Worm (Caenorhabditis elegans) whole organism, young adult: Measurements from ENCODE around the gene F01E11.18.

Source experiments
- B0336.3 ChIP-seq: fragments of 200-800 bp; sonication (Bioruptor generic); IDR thresholded peaks from 2 replicates; pipeline ENCODE4 v1.3.6; 2022; ENCODE audit warnings: missing genetic modification characterization, missing compliant biosample characterization
- F10E7.11 ChIP-seq: sonication (generic microtip); optimal IDR thresholded peaks from 2 replicates; lab custom pipeline; 2017; ENCODE audit warnings: mild to moderate bottlenecking, missing genetic modification characterization, moderate library complexity, missing compliant biosample characterization
- F22D6.2 ChIP-seq: sonication (generic microtip); optimal IDR thresholded peaks from 2 replicates; lab custom pipeline; 2016; ENCODE audit warnings: mild to moderate bottlenecking, missing genetic modification characterization, missing compliant biosample characterization
- F23B12.7 ChIP-seq: sonication (generic microtip); optimal IDR thresholded peaks from 2 replicates; lab custom pipeline; 2017; ENCODE audit warnings: missing genetic modification characterization, mild to moderate bottlenecking, missing compliant biosample characterization, antibody characterized with exemption, moderate library complexity; ENCODE audit not compliant: insufficient read depth
- F37B4.10 ChIP-seq: fragments of 200-800 bp; sonication (Bioruptor generic); IDR thresholded peaks from 2 replicates; pipeline ENCODE4 v1.3.6; 2022; ENCODE audit warnings: missing genetic modification characterization, missing compliant biosample characterization
- F49E8.2 ChIP-seq: sonication (generic microtip); optimal IDR thresholded peaks from 3 replicates; lab custom pipeline; 2017; ENCODE audit warnings: missing genetic modification characterization, mild to moderate bottlenecking, missing compliant biosample characterization, antibody characterized with exemption, moderate library complexity; ENCODE audit not compliant: insufficient read depth
- K12H6.12 ChIP-seq: fragments of 200-800 bp; sonication (Bioruptor generic); optimal IDR thresholded peaks from 2 replicates; lab custom pipeline; 2018; ENCODE audit warnings: mild to moderate bottlenecking, missing genetic modification characterization, missing compliant biosample characterization
- T07F8.4 ChIP-seq: sonication (generic microtip); optimal IDR thresholded peaks from 2 replicates; lab custom pipeline; 2016; ENCODE audit warnings: mild to moderate bottlenecking, missing genetic modification characterization, moderate library complexity, missing compliant biosample characterization
- Y79H2A.3 ChIP-seq: fragments of 200-800 bp; sonication (Bioruptor generic); conservative IDR thresholded peaks from 2 replicates; pipeline ENCODE4 v1.3.6; 2022; ENCODE audit warnings: missing genetic modification reagents, missing genetic modification characterization, missing compliant biosample characterization
- Y95B8A.8 ChIP-seq: fragments of 200-800 bp; sonication (Bioruptor generic); IDR thresholded peaks from 2 replicates; pipeline ENCODE4 v1.3.6; 2022; ENCODE audit warnings: missing genetic modification reagents, missing genetic modification characterization, missing compliant biosample characterization
- akir-1 ChIP-seq: fragments of 200-800 bp; sonication (Bioruptor generic); optimal IDR thresholded peaks from 2 replicates; lab custom pipeline; 2018; ENCODE audit warnings: mild to moderate bottlenecking, missing genetic modification characterization, moderate library complexity, missing compliant biosample characterization
- ama-1 ChIP-seq, 3 experiments: fragments of 150-350 bp in 1 of 3; sonication (generic microtip) in 2 of 3; optimal IDR thresholded peaks; 2 replicates each; lab custom pipeline; 2014 to 2018; ENCODE audit warnings: missing biosample characterization in 2 of 3, missing genetic modification characterization in 2 of 3, missing genetic modification reagents in 2 of 3
- aptf-2 ChIP-seq: fragments of 200-800 bp; sonication (Bioruptor generic); conservative IDR thresholded peaks from 2 replicates; pipeline ENCODE4 v1.3.6; 2022; ENCODE audit warnings: missing genetic modification reagents, missing genetic modification characterization, missing compliant biosample characterization
- aptf-3 ChIP-seq: fragments of 200-800 bp; sonication (Bioruptor generic); IDR thresholded peaks from 2 replicates; pipeline ENCODE4 v1.3.6; 2022; ENCODE audit warnings: missing genetic modification characterization, missing compliant biosample characterization
- bed-2 ChIP-seq: fragments of 200-800 bp; sonication (Bioruptor generic); IDR thresholded peaks from 2 replicates; pipeline ENCODE4 v1.3.6; 2022; ENCODE audit warnings: missing genetic modification reagents, missing genetic modification characterization, missing compliant biosample characterization
- cebp-1 ChIP-seq, 2 experiments: fragments of 200-800 bp in 1 of 2; sonication (Bioruptor generic) in 1 of 2; sonication (generic microtip) in 1 of 2; IDR thresholded peaks in 1 of 2; optimal IDR thresholded peaks in 1 of 2; 2 replicates each; pipeline versions ENCODE4 v1.3.6 to Lab custom; 2017 to 2022; ENCODE audit warnings: missing compliant biosample characterization in 2 of 2, missing genetic modification characterization in 2 of 2, mild to moderate bottlenecking in 1 of 2, missing genetic modification reagents in 1 of 2, moderate library complexity in 1 of 2
- cebp-2 ChIP-seq: fragments of 200-800 bp; sonication (Bioruptor generic); IDR thresholded peaks from 2 replicates; pipeline ENCODE4 v1.3.6; 2022; ENCODE audit warnings: missing genetic modification characterization, missing compliant biosample characterization
- ceh-40 ChIP-seq: fragments of 200-800 bp; sonication (Bioruptor generic); IDR thresholded peaks from 2 replicates; pipeline ENCODE4 v1.3.6; 2022; ENCODE audit warnings: missing genetic modification characterization, missing compliant biosample characterization
- ceh-91 ChIP-seq: fragments of 200-800 bp; sonication (Bioruptor generic); IDR thresholded peaks from 2 replicates; pipeline ENCODE4 v1.3.6; 2022; ENCODE audit warnings: missing genetic modification reagents, missing genetic modification characterization, missing compliant biosample characterization
- dpl-1 ChIP-seq: fragments of 150-350 bp; optimal IDR thresholded peaks from 2 replicates; lab custom pipeline; 2014; ENCODE audit warnings: missing biosample characterization, missing genetic modification reagents, missing genetic modification characterization
- efl-1 ChIP-seq: fragments of 150-350 bp; optimal IDR thresholded peaks from 2 replicates; lab custom pipeline; 2014; ENCODE audit warnings: missing biosample characterization, missing genetic modification reagents, missing genetic modification characterization
- gei-17 ChIP-seq: fragments of 200-800 bp; sonication (Bioruptor generic); optimal IDR thresholded peaks from 2 replicates; lab custom pipeline; 2018; ENCODE audit warnings: mild to moderate bottlenecking, missing genetic modification characterization, missing compliant biosample characterization
- him-1 ChIP-seq: sonication (generic microtip); optimal IDR thresholded peaks from 2 replicates; lab custom pipeline; 2016; ENCODE audit warnings: missing genotype, missing genetic modification reagents, missing genetic modification characterization, missing compliant biosample characterization
- hlh-12 ChIP-seq: sonication (generic microtip); optimal IDR thresholded peaks from 2 replicates; lab custom pipeline; 2016; ENCODE audit warnings: missing genetic modification characterization, missing compliant biosample characterization
- hmg-20 ChIP-seq: fragments of 200-800 bp; sonication (Bioruptor generic); IDR thresholded peaks from 2 replicates; pipeline ENCODE4 v1.3.6; 2022; ENCODE audit warnings: missing genetic modification reagents, missing genetic modification characterization, missing compliant biosample characterization
- lag-1 ChIP-seq: fragments of 200-800 bp; sonication (Bioruptor generic); IDR thresholded peaks from 2 replicates; pipeline ENCODE4 v1.3.6; 2022; ENCODE audit warnings: missing genetic modification reagents, missing genetic modification characterization, missing compliant biosample characterization
- let-607 ChIP-seq, 2 experiments: fragments of 200-800 bp in 1 of 2; sonication (Bioruptor generic) in 1 of 2; sonication (generic microtip) in 1 of 2; optimal IDR thresholded peaks; 2 replicates each; lab custom pipeline; 2016 to 2018; ENCODE audit warnings: mild to moderate bottlenecking in 2 of 2, missing compliant biosample characterization in 2 of 2, missing genetic modification characterization in 2 of 2, moderate library complexity in 2 of 2, missing genotype in 1 of 2
- lin-35 ChIP-seq, 3 experiments: fragments of 150-350 bp in 2 of 3; sonication (generic microtip) in 1 of 3; optimal IDR thresholded peaks; 2 replicates each; lab custom pipeline; 2014 to 2018; ENCODE audit warnings: missing biosample characterization in 3 of 3, missing genetic modification characterization in 3 of 3, missing genetic modification reagents in 3 of 3
- madf-8 ChIP-seq: fragments of 200-800 bp; sonication (Bioruptor generic); conservative IDR thresholded peaks from 2 replicates; pipeline ENCODE4 v1.3.6; 2022; ENCODE audit warnings: missing genetic modification reagents, missing genetic modification characterization, missing compliant biosample characterization
- nfyb-1 ChIP-seq: fragments of 200-800 bp; sonication (Bioruptor generic); IDR thresholded peaks from 2 replicates; pipeline ENCODE4 v1.3.6; 2022; ENCODE audit warnings: missing genetic modification reagents, missing genetic modification characterization, missing compliant biosample characterization
- nhr-80 ChIP-seq: sonication (generic microtip); optimal IDR thresholded peaks from 2 replicates; lab custom pipeline; 2016; ENCODE audit warnings: missing genetic modification characterization, missing compliant biosample characterization
- pbrm-1 ChIP-seq: fragments of 200-800 bp; sonication (Bioruptor generic); IDR thresholded peaks from 2 replicates; pipeline ENCODE4 v1.3.6; 2022; ENCODE audit warnings: missing genetic modification reagents, missing genetic modification characterization, missing compliant biosample characterization
- rcor-1 ChIP-seq: fragments of 200-800 bp; sonication (Bioruptor generic); IDR thresholded peaks from 2 replicates; pipeline ENCODE4 v1.3.6; 2022; ENCODE audit warnings: missing genetic modification reagents, missing genetic modification characterization, missing compliant biosample characterization
- sdz-38 ChIP-seq: sonication (generic microtip); optimal IDR thresholded peaks from 2 replicates; lab custom pipeline; 2016; ENCODE audit warnings: missing genotype, missing genetic modification characterization, missing compliant biosample characterization
- snpc-1.1 ChIP-seq: sonication (generic microtip); optimal IDR thresholded peaks from 2 replicates; lab custom pipeline; 2017; ENCODE audit warnings: missing genetic modification characterization, mild to moderate bottlenecking, missing compliant biosample characterization, antibody characterized with exemption, moderate library complexity, missing genotype, missing genetic modification reagents; ENCODE audit not compliant: insufficient read depth
- snpc-1.3 ChIP-seq: sonication (generic microtip); optimal IDR thresholded peaks from 2 replicates; lab custom pipeline; 2017; ENCODE audit warnings: missing genetic modification characterization, mild to moderate bottlenecking, missing compliant biosample characterization, antibody characterized with exemption, moderate library complexity, missing genotype, missing genetic modification reagents; ENCODE audit not compliant: insufficient read depth
- snpc-3.4 ChIP-seq: sonication (generic microtip); optimal IDR thresholded peaks from 2 replicates; lab custom pipeline; 2017; ENCODE audit warnings: missing genetic modification characterization, mild to moderate bottlenecking, missing compliant biosample characterization, antibody characterized with exemption, moderate library complexity, missing genotype, missing genetic modification reagents
- sptf-2 ChIP-seq: fragments of 200-800 bp; sonication (Bioruptor generic); optimal IDR thresholded peaks from 2 replicates; lab custom pipeline; 2018; ENCODE audit warnings: mild to moderate bottlenecking, missing genetic modification characterization, missing compliant biosample characterization
- tbp1 ChIP-seq: fragments of 200-800 bp; sonication (Bioruptor generic); optimal IDR thresholded peaks from 2 replicates; lab custom pipeline; 2018; ENCODE audit warnings: mild to moderate bottlenecking, missing genetic modification characterization, missing compliant biosample characterization
- tlf-1 ChIP-seq: fragments of 200-800 bp; sonication (Bioruptor generic); optimal IDR thresholded peaks from 2 replicates; lab custom pipeline; 2018; ENCODE audit warnings: mild to moderate bottlenecking, missing genetic modification characterization, missing compliant biosample characterization
- unc-62 ChIP-seq: fragments of 150-350 bp; optimal IDR thresholded peaks from 2 replicates; lab custom pipeline; 2014; ENCODE audit warnings: missing biosample characterization, missing genetic modification reagents, missing genetic modification characterization
- xnd-1 ChIP-seq: sonication (generic microtip); optimal IDR thresholded peaks from 2 replicates; lab custom pipeline; 2016; ENCODE audit warnings: missing genotype, missing genetic modification reagents, missing genetic modification characterization, missing compliant biosample characterization
- zim-3 ChIP-seq: sonication (generic microtip); optimal IDR thresholded peaks from 2 replicates; lab custom pipeline; 2017; ENCODE audit warnings: mild to moderate bottlenecking, missing genetic modification characterization, moderate library complexity, missing compliant biosample characterization
- ztf-28 ChIP-seq: fragments of 200-800 bp; sonication (Bioruptor generic); IDR thresholded peaks from 2 replicates; pipeline ENCODE4 v1.3.6; 2022; ENCODE audit warnings: missing genetic modification reagents, missing genetic modification characterization, missing compliant biosample characterization

Gene F01E11.18

DNA sequence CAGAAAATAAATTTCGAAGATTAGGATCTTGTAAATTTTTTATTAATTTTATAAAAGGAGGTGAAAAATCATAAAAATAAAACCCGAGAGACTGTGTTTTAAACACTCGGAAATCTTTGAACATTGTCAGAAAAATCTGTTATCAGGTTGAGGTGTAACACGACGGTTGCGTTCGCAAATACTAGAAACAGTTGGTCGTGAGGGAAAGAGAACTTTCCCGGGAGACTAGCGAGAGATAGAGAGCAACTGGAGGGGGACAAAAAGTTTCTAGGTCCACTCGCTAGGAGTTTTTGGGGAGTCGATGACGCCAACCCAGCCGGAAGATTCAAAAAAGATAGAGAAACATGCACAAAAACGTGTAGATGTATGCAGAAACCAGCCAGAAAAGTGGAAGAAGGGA lies 27.1 kb upstream of the F01E11.18 start:
- TF ChIP-seq bed-2 (GFP tag; lab: Robert Waterston, UW) = no peak
- no peak for TF ChIP-seq sptf-2 (GFP tag; lab: Kevin White, UChicago)
- no peak for TF ChIP-seq let-607 (tag; optimal IDR thresholded peaks at IDR 0.05; lab: Kevin White, UChicago)
- no peak for TF ChIP-seq snpc-1.3 (tag; lab: Kevin White, UChicago)
- TF ChIP-seq hmg-20 = no peak
- TF ChIP-seq cebp-2 (GFP tag; lab: Robert Waterston, UW) = no peak
- no peak for TF ChIP-seq snpc-3.4
- no peak for TF ChIP-seq hlh-12 (tag; lab: Kevin White, UChicago)
- no peak for TF ChIP-seq aptf-3 (GFP tag; lab: Robert Waterston, UW)
- no peak for TF ChIP-seq F10E7.11 (tag; lab: Kevin White, UChicago)
- TF ChIP-seq ceh-40 = no peak
- no peak for TF ChIP-seq tlf-1
- no peak for TF ChIP-seq sdz-38 (tag; lab: Kevin White, UChicago)
- no peak for TF ChIP-seq nfyb-1
- no peak for TF ChIP-seq unc-62
- no peak for TF ChIP-seq Y79H2A.3
- no peak for TF ChIP-seq efl-1 (GFP tag; lab: Kevin White, UChicago)
- no peak for TF ChIP-seq ama-1 (optimal IDR thresholded peaks at IDR 0.05; lab: Kevin White, UChicago)
- no peak for TF ChIP-seq ama-1 (GFP tag; optimal IDR thresholded peaks at IDR 0.05; lab: Kevin White, UChicago)

- TF ChIP-seq sdz-38 (tag; lab: Kevin White, UChicago) (no peak), F37B4.10 (no peak), snpc-1.1 (no peak), F22D6.2 (tag; lab: Kevin White, UChicago) (no peak), xnd-1 (tag; lab: Kevin White, UChicago) (no peak), B0336.3 (no peak), F49E8.2 (tag; lab: Kevin White, UChicago) (no peak), pbrm-1 (no peak), cebp-1 (GFP tag; IDR thresholded peaks at IDR 0.05; lab: Robert Waterston, UW) (no peak), cebp-1 (tag; optimal IDR thresholded peaks at IDR 0.05; lab: Kevin White, UChicago) (no peak), lag-1 (GFP tag; lab: Robert Waterston, UW) (no peak), F23B12.7 (no peak), nhr-80 (tag; lab: Kevin White, UChicago) (no peak), ztf-28 (GFP tag; lab: Robert Waterston, UW) (no peak), lin-35 (GFP tag; optimal IDR thresholded peaks at IDR 0.05; lab: Kevin White, UChicago) (no peak), zim-3 (tag; lab: Kevin White, UChicago) (no peak), snpc-1.3 (tag; lab: Kevin White, UChicago) (no peak), dpl-1 (GFP tag; lab: Kevin White, UChicago) (no peak), K12H6.12 (no peak), cebp-2 (GFP tag; lab: Robert Waterston, UW) (no peak), aptf-2 (GFP tag; lab: Robert Waterston, UW) (no peak)
Measured at ce11 chrX:6963842-6964241, 25.6 kb upstream of the F01E11.18 start.

DNA sequence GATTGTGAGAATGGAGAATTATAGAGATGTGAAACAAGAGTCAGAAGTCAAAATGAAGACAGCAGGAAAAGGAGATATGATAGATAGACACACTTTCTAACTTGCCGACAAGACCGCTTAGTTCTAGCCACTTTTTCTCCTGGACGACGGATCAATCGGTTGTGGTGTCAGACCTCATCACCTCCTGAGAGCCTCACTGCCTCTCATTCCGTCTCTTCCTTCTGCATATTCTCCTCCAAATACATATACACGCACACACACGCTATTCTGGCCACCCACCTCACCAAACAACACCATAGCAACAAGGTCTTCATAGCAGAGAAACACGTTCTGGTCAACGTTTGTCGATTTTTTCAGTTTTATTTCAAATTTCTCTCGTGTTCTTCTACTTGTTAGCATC lies 22.4 kb upstream of the F01E11.18 start, which contains the start of gene F01E11.3:
F01E11.3 (plus strand) TSS at position 301 of the 400 bp plus-strand sequence.
- TF ChIP-seq hmg-20 = no peak
- TF ChIP-seq efl-1 (GFP tag; lab: Kevin White, UChicago) = no peak
- TF ChIP-seq him-1 (tag; lab: Kevin White, UChicago) = no peak
- no peak for TF ChIP-seq gei-17
- TF ChIP-seq akir-1 = no peak
- TF ChIP-seq Y95B8A.8 (GFP tag; lab: Robert Waterston, UW) = no peak
- no peak for TF ChIP-seq F23B12.7
- TF ChIP-seq tbp1 (GFP tag; lab: Kevin White, UChicago) = no peak
- TF ChIP-seq T07F8.4 = no peak
- no peak for TF ChIP-seq rcor-1 (GFP tag; lab: Robert Waterston, UW)
- no peak for TF ChIP-seq ceh-91 (GFP tag; lab: Robert Waterston, UW)
- no peak for TF ChIP-seq madf-8
- no peak for TF ChIP-seq dpl-1 (GFP tag; lab: Kevin White, UChicago)
